Worm (Caenorhabditis elegans) whole organism, young adult: Measurements from ENCODE around the gene C48B4.13.

Source experiments
- C06A6.2 ChIP-seq: fragments of 200-800 bp; sonication (Bioruptor generic); conservative IDR thresholded peaks from 2 replicates; pipeline ENCODE4 v1.3.6; 2022; ENCODE audit warnings: missing genetic modification characterization, missing compliant biosample characterization
- F10E7.11 ChIP-seq: sonication (generic microtip); optimal IDR thresholded peaks from 2 replicates; lab custom pipeline; 2017; ENCODE audit warnings: mild to moderate bottlenecking, missing genetic modification characterization, moderate library complexity, missing compliant biosample characterization
- F37B4.10 ChIP-seq: fragments of 200-800 bp; sonication (Bioruptor generic); IDR thresholded peaks from 2 replicates; pipeline ENCODE4 v1.3.6; 2022; ENCODE audit warnings: missing genetic modification characterization, missing compliant biosample characterization
- F52B5.7 ChIP-seq: sonication (generic microtip); optimal IDR thresholded peaks from 2 replicates; lab custom pipeline; 2016; ENCODE audit warnings: mild to moderate bottlenecking, missing genetic modification characterization, missing compliant biosample characterization
- F57C9.4 ChIP-seq: sonication (generic microtip); optimal IDR thresholded peaks from 2 replicates; lab custom pipeline; 2017; ENCODE audit warnings: mild to moderate bottlenecking, missing genetic modification characterization, missing compliant biosample characterization
- K12H6.12 ChIP-seq: fragments of 200-800 bp; sonication (Bioruptor generic); optimal IDR thresholded peaks from 2 replicates; lab custom pipeline; 2018; ENCODE audit warnings: mild to moderate bottlenecking, missing genetic modification characterization, missing compliant biosample characterization
- Y53F4B.3 ChIP-seq: fragments of 200-800 bp; sonication (Bioruptor generic); IDR thresholded peaks from 2 replicates; pipeline ENCODE4 v1.3.6; 2022; ENCODE audit warnings: missing genetic modification reagents, missing genetic modification characterization, missing compliant biosample characterization
- Y79H2A.3 ChIP-seq: fragments of 200-800 bp; sonication (Bioruptor generic); conservative IDR thresholded peaks from 2 replicates; pipeline ENCODE4 v1.3.6; 2022; ENCODE audit warnings: missing genetic modification reagents, missing genetic modification characterization, missing compliant biosample characterization
- ZK185.1 ChIP-seq: sonication (generic microtip); optimal IDR thresholded peaks from 2 replicates; lab custom pipeline; 2016; ENCODE audit warnings: mild to moderate bottlenecking, missing genetic modification characterization, missing compliant biosample characterization; ENCODE audit not compliant: poor library complexity, severe bottlenecking
- ama-1 ChIP-seq, 3 experiments: fragments of 150-350 bp in 1 of 3; sonication (generic microtip) in 2 of 3; optimal IDR thresholded peaks; 2 replicates each; lab custom pipeline; 2014 to 2018; ENCODE audit warnings: missing biosample characterization in 2 of 3, missing genetic modification characterization in 2 of 3, missing genetic modification reagents in 2 of 3
- aptf-2 ChIP-seq: fragments of 200-800 bp; sonication (Bioruptor generic); conservative IDR thresholded peaks from 2 replicates; pipeline ENCODE4 v1.3.6; 2022; ENCODE audit warnings: missing genetic modification reagents, missing genetic modification characterization, missing compliant biosample characterization
- aptf-3 ChIP-seq: fragments of 200-800 bp; sonication (Bioruptor generic); IDR thresholded peaks from 2 replicates; pipeline ENCODE4 v1.3.6; 2022; ENCODE audit warnings: missing genetic modification characterization, missing compliant biosample characterization
- athp-1 ChIP-seq: sonication (generic microtip); optimal IDR thresholded peaks from 2 replicates; lab custom pipeline; 2017; ENCODE audit warnings: mild to moderate bottlenecking, missing genetic modification characterization, missing compliant biosample characterization
- attf-6 ChIP-seq: fragments of 200-800 bp; sonication (Bioruptor generic); IDR thresholded peaks from 2 replicates; pipeline ENCODE4 v1.3.6; 2022; ENCODE audit warnings: missing genetic modification reagents, missing genetic modification characterization, missing compliant biosample characterization
- bed-1 ChIP-seq: fragments of 200-800 bp; sonication (Bioruptor generic); IDR thresholded peaks from 2 replicates; pipeline ENCODE4 v1.3.6; 2022; ENCODE audit warnings: missing genetic modification reagents, missing genetic modification characterization, missing compliant biosample characterization
- cebp-1 ChIP-seq, 2 experiments: fragments of 200-800 bp in 1 of 2; sonication (Bioruptor generic) in 1 of 2; sonication (generic microtip) in 1 of 2; IDR thresholded peaks in 1 of 2; optimal IDR thresholded peaks in 1 of 2; 2 replicates each; pipeline versions ENCODE4 v1.3.6 to Lab custom; 2017 to 2022; ENCODE audit warnings: missing compliant biosample characterization in 2 of 2, missing genetic modification characterization in 2 of 2, mild to moderate bottlenecking in 1 of 2, missing genetic modification reagents in 1 of 2, moderate library complexity in 1 of 2
- ceh-27 ChIP-seq: fragments of 200-800 bp; sonication (Bioruptor generic); optimal IDR thresholded peaks from 2 replicates; lab custom pipeline; 2018; ENCODE audit warnings: mild to moderate bottlenecking, missing genetic modification characterization, moderate library complexity, missing compliant biosample characterization
- ceh-40 ChIP-seq: fragments of 200-800 bp; sonication (Bioruptor generic); IDR thresholded peaks from 2 replicates; pipeline ENCODE4 v1.3.6; 2022; ENCODE audit warnings: missing genetic modification characterization, missing compliant biosample characterization
- ceh-79 ChIP-seq: sonication (generic microtip); optimal IDR thresholded peaks from 2 replicates; lab custom pipeline; 2017; ENCODE audit warnings: mild to moderate bottlenecking, missing genetic modification characterization, missing compliant biosample characterization
- dox-1 ChIP-seq: fragments of 200-800 bp; sonication (Bioruptor generic); IDR thresholded peaks from 2 replicates; pipeline ENCODE4 v1.3.6; 2022; ENCODE audit warnings: missing genetic modification reagents, missing genetic modification characterization, missing compliant biosample characterization
- egl-44 ChIP-seq: fragments of 200-800 bp; sonication (Bioruptor generic); IDR thresholded peaks from 2 replicates; pipeline ENCODE4 v1.3.6; 2022; ENCODE audit warnings: missing genetic modification reagents, missing genetic modification characterization, missing compliant biosample characterization
- ets-4 ChIP-seq: fragments of 200-800 bp; sonication (Bioruptor generic); optimal IDR thresholded peaks from 2 replicates; lab custom pipeline; 2018; ENCODE audit warnings: mild to moderate bottlenecking, missing genetic modification characterization, missing compliant biosample characterization
- fkh-3 ChIP-seq: sonication (generic microtip); optimal IDR thresholded peaks from 2 replicates; lab custom pipeline; 2016; ENCODE audit warnings: mild to moderate bottlenecking, missing genetic modification characterization, missing compliant biosample characterization
- hlh-26 ChIP-seq: fragments of 200-800 bp; sonication (Bioruptor generic); conservative IDR thresholded peaks from 2 replicates; pipeline ENCODE4 v1.3.6; 2022; ENCODE audit warnings: missing genetic modification reagents, missing genetic modification characterization, missing compliant biosample characterization
- let-526 ChIP-seq: fragments of 200-800 bp; sonication (Bioruptor generic); IDR thresholded peaks from 2 replicates; pipeline ENCODE4 v1.3.6; 2022; ENCODE audit warnings: missing genetic modification reagents, missing genetic modification characterization, missing compliant biosample characterization
- let-607 ChIP-seq, 2 experiments: fragments of 200-800 bp in 1 of 2; sonication (Bioruptor generic) in 1 of 2; sonication (generic microtip) in 1 of 2; optimal IDR thresholded peaks; 2 replicates each; lab custom pipeline; 2016 to 2018; ENCODE audit warnings: mild to moderate bottlenecking in 2 of 2, missing compliant biosample characterization in 2 of 2, missing genetic modification characterization in 2 of 2, moderate library complexity in 2 of 2, missing genotype in 1 of 2
- lin-26 ChIP-seq: fragments of 200-800 bp; sonication (Bioruptor generic); IDR thresholded peaks from 2 replicates; pipeline ENCODE4 v1.3.6; 2022; ENCODE audit warnings: missing genetic modification reagents, missing genetic modification characterization, missing compliant biosample characterization
- lin-35 ChIP-seq, 3 experiments: fragments of 150-350 bp in 2 of 3; sonication (generic microtip) in 1 of 3; optimal IDR thresholded peaks; 2 replicates each; lab custom pipeline; 2014 to 2018; ENCODE audit warnings: missing biosample characterization in 3 of 3, missing genetic modification characterization in 3 of 3, missing genetic modification reagents in 3 of 3
- lsy-27 ChIP-seq: sonication (generic microtip); optimal IDR thresholded peaks from 2 replicates; lab custom pipeline; 2017; ENCODE audit warnings: missing genetic modification characterization, mild to moderate bottlenecking, missing compliant biosample characterization, antibody characterized with exemption, missing genotype, borderline replicate concordance; ENCODE audit not compliant: insufficient read depth
- madf-3 ChIP-seq: fragments of 200-800 bp; sonication (Bioruptor generic); IDR thresholded peaks from 2 replicates; pipeline ENCODE4 v1.3.6; 2022; ENCODE audit warnings: missing genetic modification reagents, missing genetic modification characterization, missing compliant biosample characterization
- madf-6 ChIP-seq: fragments of 200-800 bp; sonication (Bioruptor generic); IDR thresholded peaks from 2 replicates; pipeline ENCODE4 v1.3.6; 2022; ENCODE audit warnings: missing genetic modification reagents, missing genetic modification characterization, missing compliant biosample characterization
- nhr-179 ChIP-seq: sonication (generic microtip); optimal IDR thresholded peaks from 2 replicates; lab custom pipeline; 2016; ENCODE audit warnings: mild to moderate bottlenecking, missing genetic modification characterization, missing compliant biosample characterization
- rpc-1 ChIP-seq, 2 experiments: fragments of 150-350 bp in 1 of 2; sonication (generic microtip) in 1 of 2; optimal IDR thresholded peaks; 2 replicates each; lab custom pipeline; 2014 to 2018; ENCODE audit warnings: missing biosample characterization in 1 of 2, missing genetic modification characterization in 1 of 2, missing genetic modification reagents in 1 of 2, missing genotype in 1 of 2
- snpc-3.4 ChIP-seq: sonication (generic microtip); optimal IDR thresholded peaks from 2 replicates; lab custom pipeline; 2017; ENCODE audit warnings: missing genetic modification characterization, mild to moderate bottlenecking, missing compliant biosample characterization, antibody characterized with exemption, moderate library complexity, missing genotype, missing genetic modification reagents
- sptf-2 ChIP-seq: fragments of 200-800 bp; sonication (Bioruptor generic); optimal IDR thresholded peaks from 2 replicates; lab custom pipeline; 2018; ENCODE audit warnings: mild to moderate bottlenecking, missing genetic modification characterization, missing compliant biosample characterization
- tbp1 ChIP-seq: fragments of 200-800 bp; sonication (Bioruptor generic); optimal IDR thresholded peaks from 2 replicates; lab custom pipeline; 2018; ENCODE audit warnings: mild to moderate bottlenecking, missing genetic modification characterization, missing compliant biosample characterization
- tbx-9 ChIP-seq: sonication (generic microtip); optimal IDR thresholded peaks from 2 replicates; lab custom pipeline; 2016; ENCODE audit warnings: borderline replicate concordance, missing genetic modification characterization, inconsistent platforms, missing compliant biosample characterization
- tlf-1 ChIP-seq: fragments of 200-800 bp; sonication (Bioruptor generic); optimal IDR thresholded peaks from 2 replicates; lab custom pipeline; 2018; ENCODE audit warnings: mild to moderate bottlenecking, missing genetic modification characterization, missing compliant biosample characterization
- unc-62 ChIP-seq: fragments of 150-350 bp; optimal IDR thresholded peaks from 2 replicates; lab custom pipeline; 2014; ENCODE audit warnings: missing biosample characterization, missing genetic modification reagents, missing genetic modification characterization
- zim-3 ChIP-seq: sonication (generic microtip); optimal IDR thresholded peaks from 2 replicates; lab custom pipeline; 2017; ENCODE audit warnings: mild to moderate bottlenecking, missing genetic modification characterization, moderate library complexity, missing compliant biosample characterization
- ztf-18 ChIP-seq: sonication (generic microtip); optimal IDR thresholded peaks from 2 replicates; lab custom pipeline; 2016; ENCODE audit warnings: missing genotype, mild to moderate bottlenecking, missing genetic modification characterization, missing compliant biosample characterization
- ztf-26 ChIP-seq: sonication (generic microtip); optimal IDR thresholded peaks from 2 replicates; lab custom pipeline; 2017; ENCODE audit warnings: missing genetic modification characterization, missing compliant biosample characterization
- ztf-28 ChIP-seq: fragments of 200-800 bp; sonication (Bioruptor generic); IDR thresholded peaks from 2 replicates; pipeline ENCODE4 v1.3.6; 2022; ENCODE audit warnings: missing genetic modification reagents, missing genetic modification characterization, missing compliant biosample characterization

The C48B4.13 gene

DNA sequence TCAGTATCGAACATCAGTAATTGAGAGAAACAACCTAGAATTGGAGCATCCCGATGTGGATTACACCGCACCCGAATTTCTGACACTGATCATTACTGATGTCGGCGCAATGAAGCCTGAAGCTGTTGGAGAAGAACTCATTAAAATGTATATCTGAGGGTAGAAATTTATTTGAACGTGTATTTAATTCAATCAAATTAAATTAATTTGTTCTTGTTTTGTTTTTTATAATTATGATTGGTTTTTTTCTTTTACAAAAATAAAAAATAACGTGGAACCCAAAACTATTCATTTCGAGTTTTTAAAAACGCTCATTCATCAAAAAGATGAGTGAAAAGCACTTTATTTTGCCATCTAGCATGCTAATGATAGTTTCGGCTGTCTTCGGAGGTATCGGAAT, 24.4 kb upstream of the C48B4.13 start, which contains the start of gene ZK1098.9:
Gene ZK1098.9 (plus strand): TSS at position 301 of the 400 bp plus-strand sequence.
- TF ChIP-seq F10E7.11 (tag; lab: Kevin White, UChicago) (no peak), ztf-26 (no peak), egl-44 (GFP tag; lab: Robert Waterston, UW) (no peak), ztf-18 (tag; lab: Kevin White, UChicago) (no peak), ets-4 (no peak), F57C9.4 (no peak), cebp-1 (GFP tag; IDR thresholded peaks at IDR 0.05; lab: Robert Waterston, UW) (no peak), cebp-1 (tag; optimal IDR thresholded peaks at IDR 0.05; lab: Kevin White, UChicago) (no peak), attf-6 (GFP tag; lab: Robert Waterston, UW) (no peak), madf-3 (GFP tag; lab: Robert Waterston, UW) (no peak), dox-1 (no peak), fkh-3 (no peak), tbx-9 (no peak), ceh-40 (no peak)

ce11 chrIII:9544820-9545219, 23.7 kb upstream of the C48B4.13 start, which contains the start of gene ZK1098.12:
Gene ZK1098.12, plus strand, starts transcription at chrIII:9545120.
- no peak for TF ChIP-seq ztf-28 (GFP tag; lab: Robert Waterston, UW)
- no peak for TF ChIP-seq madf-6
- TF ChIP-seq ets-4 = no peak
- TF ChIP-seq ama-1 (optimal IDR thresholded peaks at IDR 0.05; lab: Kevin White, UChicago) = no peak
- TF ChIP-seq ama-1 (GFP tag; optimal IDR thresholded peaks at IDR 0.05; lab: Kevin White, UChicago) = no peak
- no peak for TF ChIP-seq Y79H2A.3 (GFP tag; lab: Robert Waterston, UW)
- no peak for TF ChIP-seq let-607 (tag; optimal IDR thresholded peaks at IDR 0.05; lab: Kevin White, UChicago)
- TF ChIP-seq ceh-79 = no peak
- no peak for TF ChIP-seq F57C9.4
- no peak for TF ChIP-seq bed-1 (GFP tag; lab: Robert Waterston, UW)
- TF ChIP-seq Y53F4B.3 = no peak
- no peak for TF ChIP-seq snpc-3.4 (tag; lab: Kevin White, UChicago)
- no peak for TF ChIP-seq lin-35 (GFP tag; optimal IDR thresholded peaks at IDR 0.05; lab: Kevin White, UChicago)
- no peak for TF ChIP-seq aptf-3 (GFP tag; lab: Robert Waterston, UW)
- no peak for TF ChIP-seq F37B4.10
- TF ChIP-seq, all 124 proteins: peak for 0

DNA sequence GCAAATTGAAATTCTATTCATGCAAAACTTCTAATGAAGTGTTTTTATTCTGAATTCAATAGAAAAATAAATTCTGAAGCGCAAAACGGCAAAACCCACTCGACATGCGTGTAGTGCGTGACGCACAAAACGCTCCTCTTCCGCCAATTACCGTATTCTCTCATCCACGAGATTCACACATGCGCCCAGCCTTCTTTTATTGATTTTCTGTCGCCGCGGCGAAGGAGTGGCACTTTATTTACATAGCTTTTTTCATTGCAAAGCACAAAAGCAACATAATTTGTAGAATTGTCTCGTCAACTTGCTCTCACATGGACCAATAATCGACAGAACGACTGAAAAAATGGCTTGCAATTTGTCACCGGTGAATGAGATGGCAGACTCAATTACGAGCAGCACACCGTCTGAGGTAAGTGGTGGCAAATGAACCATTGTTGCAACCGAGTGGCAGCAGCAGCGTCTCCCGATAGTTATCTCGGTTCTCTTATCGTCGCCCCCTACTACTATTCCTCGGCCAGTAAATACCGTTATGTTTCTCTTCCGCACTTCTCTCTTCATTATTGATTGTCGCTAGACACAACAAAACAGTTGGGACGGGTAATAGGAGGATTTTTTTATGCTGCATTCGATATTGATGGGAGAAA, 22.4 kb upstream of the C48B4.13 start, which contains the start of gene unc-16:
Gene unc-16 (plus strand): TSS at position 243 of the 644 bp plus-strand sequence.
- TF ChIP-seq unc-62 (GFP tag; lab: Kevin White, UChicago) (peak; percentile 72), F52B5.7 (tag; lab: Kevin White, UChicago) (no peak), ceh-40 (no peak), ama-1 (optimal IDR thresholded peaks at IDR 0.05; lab: Kevin White, UChicago) (peak; percentile 25), ama-1 (GFP tag; optimal IDR thresholded peaks at IDR 0.05; lab: Kevin White, UChicago) (no peak), let-526 (GFP tag; lab: Robert Waterston, UW) (no peak; the same call in 1 of the 2 replicates), C06A6.2 (GFP tag; lab: Robert Waterston, UW) (0 out of 2 replicates have a peak, but pooled peaks have one; percentile 31), tbp1 (GFP tag; lab: Kevin White, UChicago) (peak; percentile 42), ztf-28 (GFP tag; lab: Robert Waterston, UW) (no peak), athp-1 (tag; lab: Kevin White, UChicago) (peak; percentile 62), rpc-1 (optimal IDR thresholded peaks at IDR 0.05; lab: Kevin White, UChicago) (peak; percentile 13), rpc-1 (tag; optimal IDR thresholded peaks at IDR 0.05; lab: Kevin White, UChicago) (no peak), ZK185.1 (tag; lab: Kevin White, UChicago) (peak; percentile 65), lsy-27 (tag; lab: Kevin White, UChicago) (no peak), sptf-2 (GFP tag; lab: Kevin White, UChicago) (no peak), hlh-26 (no peak), zim-3 (tag; lab: Kevin White, UChicago) (no peak), ceh-27 (GFP tag; lab: Kevin White, UChicago) (peak; percentile 88), nhr-179 (tag; lab: Kevin White, UChicago) (no peak), lin-26 (peak; percentile 26; the same call in 1 of the 2 replicates), K12H6.12 (peak; percentile 72), let-607 (tag; optimal IDR thresholded peaks at IDR 0.05; lab: Kevin White, UChicago) (peak; percentile 51 to 58), aptf-2 (GFP tag; lab: Robert Waterston, UW) (no peak), tlf-1 (GFP tag; lab: Kevin White, UChicago) (peak; percentile 28), madf-3 (GFP tag; lab: Robert Waterston, UW) (no peak)
